Fruit fly (Drosophila melanogaster) whole organism, prepupa: ENCODE results near the gene CG4404.

Experiments
- CG10631 ChIP-seq: fragments of 200-800 bp; sonication (Bioruptor generic); optimal IDR thresholded peaks from 2 replicates; lab custom pipeline; 2016; ENCODE audit warnings: missing biosample characterization, missing genetic modification characterization
- CG10669 ChIP-seq: fragments of 200-800 bp; sonication (Bioruptor generic); optimal IDR thresholded peaks from 3 replicates; lab custom pipeline; 2018; ENCODE audit warnings: missing biosample characterization, mild to moderate bottlenecking, missing genetic modification characterization, moderate library complexity
- CG11294 ChIP-seq: fragments of 200-800 bp; sonication (Bioruptor generic); IDR thresholded peaks from 2 replicates; pipeline ENCODE4 v1.3.6; 2022; ENCODE audit warnings: missing biosample characterization, missing genetic modification characterization
- CG11762 ChIP-seq: fragments of 200-800 bp; sonication (Bioruptor generic); optimal IDR thresholded peaks from 3 replicates; lab custom pipeline; 2016; ENCODE audit warnings: missing biosample characterization, missing genetic modification characterization; ENCODE audit not compliant: insufficient read depth
- CG11902 ChIP-seq: fragments of 200-800 bp; sonication (Bioruptor generic); optimal IDR thresholded peaks from 3 replicates; lab custom pipeline; 2016; ENCODE audit warnings: missing biosample characterization, missing genetic modification characterization
- CG15336 ChIP-seq: fragments of 200-800 bp; sonication (Bioruptor generic); IDR thresholded peaks from 2 replicates; pipeline ENCODE4 v1.3.6; 2022; ENCODE audit warnings: missing biosample characterization, missing genetic modification characterization
- CG16779 ChIP-seq: fragments of 200-800 bp; sonication (Bioruptor generic); optimal IDR thresholded peaks from 3 replicates; lab custom pipeline; 2017; ENCODE audit warnings: missing biosample characterization, mild to moderate bottlenecking, missing genetic modification characterization
- CG3032 ChIP-seq: fragments of 200-800 bp; optimal IDR thresholded peaks from 2 replicates; lab custom pipeline; 2019; ENCODE audit warnings: missing biosample characterization, mild to moderate bottlenecking, missing genetic modification characterization, moderate library complexity
- CG31627 ChIP-seq: fragments of 200-800 bp; sonication (Bioruptor generic); optimal IDR thresholded peaks from 3 replicates; lab custom pipeline; 2016; ENCODE audit warnings: missing biosample characterization, missing genetic modification characterization
- CG32006 ChIP-seq: fragments of 200-800 bp; sonication (Bioruptor generic); optimal IDR thresholded peaks from 3 replicates; lab custom pipeline; 2017; ENCODE audit warnings: missing biosample characterization, mild to moderate bottlenecking, missing genetic modification characterization
- CG34406 ChIP-seq: fragments of 200-800 bp; sonication (Bioruptor generic); optimal IDR thresholded peaks from 3 replicates; lab custom pipeline; 2016; ENCODE audit warnings: missing biosample characterization, missing genetic modification characterization
- CG3919 ChIP-seq: fragments of 200-800 bp; sonication (Bioruptor generic); optimal IDR thresholded peaks from 3 replicates; lab custom pipeline; 2016; ENCODE audit warnings: missing biosample characterization, missing genetic modification characterization
- CG4318 ChIP-seq: fragments of 200-800 bp; sonication (Bioruptor generic); optimal IDR thresholded peaks from 3 replicates; lab custom pipeline; 2017; ENCODE audit warnings: missing biosample characterization, mild to moderate bottlenecking, missing genetic modification characterization
- CG6163 ChIP-seq: fragments of 200-800 bp; sonication (Bioruptor generic); IDR thresholded peaks from 3 replicates; pipeline ENCODE4 v1.3.6; 2022; ENCODE audit warnings: missing biosample characterization, missing genetic modification characterization
- CG6276 ChIP-seq: fragments of 200-800 bp; sonication (Bioruptor generic); optimal IDR thresholded peaks from 2 replicates; lab custom pipeline; 2017; ENCODE audit warnings: missing biosample characterization, mild to moderate bottlenecking, missing genetic modification characterization
- CG6808 ChIP-seq: fragments of 200-800 bp; sonication (Bioruptor generic); optimal IDR thresholded peaks from 3 replicates; lab custom pipeline; 2017; ENCODE audit warnings: missing biosample characterization, missing genetic modification characterization, mild to moderate bottlenecking, moderate library complexity, missing genetic modification reagents
- CG7368 ChIP-seq: fragments of 200-800 bp; sonication (Bioruptor generic); optimal IDR thresholded peaks from 3 replicates; lab custom pipeline; 2016; ENCODE audit warnings: missing biosample characterization, missing genetic modification characterization
- CG8119 ChIP-seq: fragments of 200-800 bp; sonication (Bioruptor generic); IDR thresholded peaks from 3 replicates; pipeline ENCODE4 v1.3.6; 2022; ENCODE audit warnings: missing biosample characterization, missing genetic modification characterization
- CG8319 ChIP-seq: fragments of 200-800 bp; sonication (Bioruptor generic); optimal IDR thresholded peaks from 3 replicates; lab custom pipeline; 2016; ENCODE audit warnings: missing biosample characterization, missing genetic modification characterization
- CG8632 ChIP-seq: fragments of 200-800 bp; sonication (Bioruptor generic); optimal IDR thresholded peaks from 3 replicates; lab custom pipeline; 2016; ENCODE audit warnings: missing biosample characterization, missing genetic modification characterization
- CG9139 ChIP-seq: fragments of 200-800 bp; sonication (Bioruptor generic); optimal IDR thresholded peaks from 3 replicates; lab custom pipeline; 2017; ENCODE audit warnings: missing biosample characterization, mild to moderate bottlenecking, missing genetic modification characterization
- Eip75B ChIP-seq: fragments of 200-800 bp; sonication (Bioruptor generic); optimal IDR thresholded peaks from 3 replicates; lab custom pipeline; 2016; ENCODE audit warnings: missing biosample characterization, missing genetic modification characterization
- Eip78C ChIP-seq: fragments of 200-800 bp; sonication (Bioruptor generic); peaks from one replicate; lab custom pipeline; 2016; ENCODE audit warnings: missing biosample characterization, missing genetic modification characterization
- Eip93F ChIP-seq: fragments of 200-800 bp; sonication (Bioruptor generic); optimal IDR thresholded peaks from 2 replicates; lab custom pipeline; 2016; ENCODE audit warnings: missing biosample characterization, mild to moderate bottlenecking, missing genetic modification characterization
- Ets21C ChIP-seq: fragments of 200-800 bp; sonication (Bioruptor generic); optimal IDR thresholded peaks from 3 replicates; lab custom pipeline; 2016; ENCODE audit warnings: missing biosample characterization, missing genetic modification characterization
- Gug ChIP-seq: fragments of 200-800 bp; sonication (Bioruptor generic); IDR thresholded peaks from 2 replicates; pipeline ENCODE4 v1.3.6; 2022; ENCODE audit warnings: missing biosample characterization, missing genetic modification characterization
- Hr38 ChIP-seq: sonication (Bioruptor generic); optimal IDR thresholded peaks from 2 replicates; lab custom pipeline; 2016; ENCODE audit warnings: missing biosample characterization, missing genetic modification characterization
- Hr39 ChIP-seq: fragments of 200-800 bp; sonication (Bioruptor generic); optimal IDR thresholded peaks from 2 replicates; lab custom pipeline; 2016; ENCODE audit warnings: missing biosample characterization, missing genetic modification characterization
- Hr4 ChIP-seq: fragments of 200-800 bp; sonication (Bioruptor generic); optimal IDR thresholded peaks from 3 replicates; lab custom pipeline; 2016; ENCODE audit warnings: missing biosample characterization, missing genetic modification characterization
- OdsH ChIP-seq: fragments of 200-800 bp; sonication (Bioruptor generic); optimal IDR thresholded peaks from 3 replicates; lab custom pipeline; 2016; ENCODE audit warnings: missing biosample characterization, missing genetic modification characterization
- Sox102F ChIP-seq: fragments of 200-800 bp; sonication (Bioruptor generic); optimal IDR thresholded peaks from 2 replicates; lab custom pipeline; 2016; ENCODE audit warnings: missing biosample characterization, mild to moderate bottlenecking, missing genetic modification characterization
- Sox14 ChIP-seq: fragments of 200-800 bp; sonication (Bioruptor generic); optimal IDR thresholded peaks from 3 replicates; lab custom pipeline; 2016; ENCODE audit warnings: missing biosample characterization, missing genetic modification characterization
- Sox15 ChIP-seq: fragments of 200-800 bp; sonication (Bioruptor generic); optimal IDR thresholded peaks from 3 replicates; lab custom pipeline; 2016; ENCODE audit warnings: missing biosample characterization, missing genetic modification characterization
- achi ChIP-seq: fragments of 200-800 bp; sonication (Bioruptor generic); optimal IDR thresholded peaks from 3 replicates; lab custom pipeline; 2016; ENCODE audit warnings: missing biosample characterization, missing genetic modification characterization
- acj6 ChIP-seq: fragments of 200-800 bp; sonication (Bioruptor generic); optimal IDR thresholded peaks from 3 replicates; lab custom pipeline; 2016; ENCODE audit warnings: missing biosample characterization, missing genetic modification characterization
- cyc ChIP-seq: fragments of 200-800 bp; sonication (Bioruptor generic); optimal IDR thresholded peaks from 3 replicates; lab custom pipeline; 2016; ENCODE audit warnings: missing biosample characterization, missing genetic modification characterization
- dac ChIP-seq: fragments of 200-800 bp; sonication (Bioruptor generic); optimal IDR thresholded peaks from 2 replicates; lab custom pipeline; 2017; ENCODE audit warnings: missing biosample characterization, mild to moderate bottlenecking, missing genetic modification characterization
- dsx ChIP-seq: fragments of 200-800 bp; optimal IDR thresholded peaks from 3 replicates; lab custom pipeline; 2019; ENCODE audit warnings: missing biosample characterization, mild to moderate bottlenecking, missing genetic modification characterization, moderate library complexity; ENCODE audit not compliant: poor library complexity, severe bottlenecking
- eg ChIP-seq: fragments of 200-800 bp; sonication (Bioruptor generic); IDR thresholded peaks from 3 replicates; pipeline ENCODE4 v1.3.6; 2022; ENCODE audit warnings: missing biosample characterization, missing genetic modification characterization
- esn ChIP-seq: fragments of 200-800 bp; sonication (Bioruptor generic); optimal IDR thresholded peaks from 2 replicates; lab custom pipeline; 2016; ENCODE audit warnings: missing biosample characterization, mild to moderate bottlenecking, missing genetic modification characterization, moderate library complexity
- fd59A ChIP-seq: fragments of 200-800 bp; sonication (Bioruptor generic); optimal IDR thresholded peaks from 2 replicates; lab custom pipeline; 2017; ENCODE audit warnings: missing biosample characterization, mild to moderate bottlenecking, missing genetic modification characterization, missing genetic modification reagents
- fkh ChIP-seq: fragments of 200-800 bp; sonication (Bioruptor generic); optimal IDR thresholded peaks from 3 replicates; lab custom pipeline; 2017; ENCODE audit warnings: missing biosample characterization, mild to moderate bottlenecking, missing genetic modification characterization, moderate library complexity
- net ChIP-seq: fragments of 200-800 bp; sonication (Bioruptor generic); optimal IDR thresholded peaks from 3 replicates; lab custom pipeline; 2016; ENCODE audit warnings: missing biosample characterization, missing genetic modification characterization
- pdm3 ChIP-seq: fragments of 200-800 bp; sonication (Bioruptor generic); optimal IDR thresholded peaks from 3 replicates; lab custom pipeline; 2016; ENCODE audit warnings: missing biosample characterization, missing genetic modification characterization
- ss ChIP-seq, 2 experiments: fragments of 200-800 bp; sonication (Bioruptor generic); optimal IDR thresholded peaks; 2 replicates in 1 of 2; 3 replicates in 1 of 2; lab custom pipeline; 2017 to 2018; ENCODE audit warnings: mild to moderate bottlenecking in 2 of 2, missing biosample characterization in 2 of 2, missing genetic modification characterization in 2 of 2, moderate library complexity in 1 of 2
- topi ChIP-seq: fragments of 200-800 bp; sonication (Bioruptor generic); optimal IDR thresholded peaks from 3 replicates; lab custom pipeline; 2016; ENCODE audit warnings: missing biosample characterization, missing genetic modification characterization
- vri ChIP-seq: fragments of 200-800 bp; sonication (Bioruptor generic); optimal IDR thresholded peaks from 3 replicates; lab custom pipeline; 2016; ENCODE audit warnings: missing biosample characterization, mild to moderate bottlenecking, missing genetic modification characterization

Gene CG4404

DNA sequence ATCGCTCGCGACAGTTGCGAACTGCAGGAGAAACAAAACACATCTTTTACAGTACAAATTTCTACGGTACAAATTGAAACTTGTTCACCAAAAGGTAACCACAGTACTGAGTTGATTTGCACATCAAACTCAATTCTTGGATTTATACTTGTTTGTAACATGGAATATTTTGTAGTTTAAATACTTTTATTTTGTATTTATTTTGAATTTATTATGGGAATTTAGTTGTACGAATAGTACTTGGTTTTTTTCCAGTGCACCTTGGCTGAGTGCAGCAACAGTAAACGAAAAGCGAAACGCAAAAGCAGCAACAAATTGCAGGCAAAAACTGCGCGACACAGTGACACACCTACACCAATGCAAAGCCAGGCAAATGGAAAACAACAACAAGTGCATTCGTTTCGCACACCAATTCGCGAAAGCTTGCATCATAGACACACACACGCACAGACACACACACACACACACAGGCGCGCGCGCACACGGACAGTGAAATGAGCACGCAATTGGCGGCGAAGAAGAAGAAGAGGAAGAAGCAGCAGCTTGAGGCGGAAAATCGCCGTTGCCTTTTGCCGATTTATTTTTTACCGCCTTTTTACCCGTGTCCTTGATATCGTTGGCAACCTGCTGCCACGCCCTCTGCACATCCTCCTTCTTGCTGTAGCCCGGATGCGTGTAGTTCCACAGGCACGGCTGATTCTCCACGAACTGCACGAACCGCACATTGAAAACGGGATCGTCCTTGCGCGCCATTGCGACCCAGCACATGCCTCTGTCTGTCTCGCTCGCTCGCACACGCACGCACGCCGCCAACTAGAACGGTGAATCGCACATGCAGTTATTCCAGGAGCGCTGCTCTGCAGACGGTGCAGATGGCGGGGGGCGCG is 561 bp downstream of the CG4404 start (continued):
- TF ChIP-seq esn (peak; percentile 49), CG16779 (peak; percentile 4), CG11762 (GFP tag; lab: Kevin White, UChicago) (no peak), Hr38 (no peak), CG32006 (GFP tag; lab: Kevin White, UChicago) (peak; percentile 65), CG11902 (GFP tag; lab: Kevin White, UChicago) (peak; percentile 31), CG8632 (peak; percentile 51), Sox15 (GFP tag; lab: Kevin White, UChicago) (no peak), CG8319 (GFP tag; lab: Kevin White, UChicago) (peak; percentile 10), CG34406 (peak; percentile 44), CG9139 (GFP tag; lab: Kevin White, UChicago) (peak; percentile 8), CG15336 (peak; percentile 78), Ets21C (GFP tag; lab: Kevin White, UChicago) (no peak), OdsH (GFP tag; lab: Kevin White, UChicago) (peak; percentile 51), CG10669 (peak; percentile 23), topi (GFP tag; lab: Kevin White, UChicago) (peak; percentile 44), CG4318 (GFP tag; lab: Kevin White, UChicago) (peak; percentile 46), CG8119 (GFP tag; lab: Robert Waterston, UW) (peak; percentile 72), CG3032 (tag; lab: Kevin White, UChicago) (peak; percentile 23), Eip78C (peak; percentile 88), CG6163 (GFP tag; lab: Robert Waterston, UW) (peak; percentile 68; the same call in 2 of the 3 replicates), cyc (GFP tag; lab: Kevin White, UChicago) (no peak), CG10631 (peak; percentile 16), Hr4 (peak; percentile 68), CG3919 (GFP tag; lab: Kevin White, UChicago) (peak; percentile 40), CG7368 (peak; percentile 30), Sox14 (GFP tag; lab: Kevin White, UChicago) (peak; percentile 11), Eip93F (GFP tag; lab: Kevin White, UChicago) (no peak), pdm3 (peak; percentile 55), eg (GFP tag; lab: Robert Waterston, UW) (peak; percentile 78), dsx (GFP tag; lab: Kevin White, UChicago) (peak; percentile 42), CG6276 (GFP tag; lab: Kevin White, UChicago) (peak; percentile 63), achi (peak; percentile 22), ss (GFP tag; optimal IDR thresholded peaks at IDR 0.05; lab: Kevin White, UChicago) (peak; percentile 64 to 84), Eip75B (peak; percentile 47), Gug (GFP tag; lab: Robert Waterston, UW) (peak; percentile 37; the same call in 1 of the 2 replicates), CG6808 (GFP tag; lab: Kevin White, UChicago) (peak; percentile 15), fkh (GFP tag; lab: Kevin White, UChicago) (no peak)

DNA sequence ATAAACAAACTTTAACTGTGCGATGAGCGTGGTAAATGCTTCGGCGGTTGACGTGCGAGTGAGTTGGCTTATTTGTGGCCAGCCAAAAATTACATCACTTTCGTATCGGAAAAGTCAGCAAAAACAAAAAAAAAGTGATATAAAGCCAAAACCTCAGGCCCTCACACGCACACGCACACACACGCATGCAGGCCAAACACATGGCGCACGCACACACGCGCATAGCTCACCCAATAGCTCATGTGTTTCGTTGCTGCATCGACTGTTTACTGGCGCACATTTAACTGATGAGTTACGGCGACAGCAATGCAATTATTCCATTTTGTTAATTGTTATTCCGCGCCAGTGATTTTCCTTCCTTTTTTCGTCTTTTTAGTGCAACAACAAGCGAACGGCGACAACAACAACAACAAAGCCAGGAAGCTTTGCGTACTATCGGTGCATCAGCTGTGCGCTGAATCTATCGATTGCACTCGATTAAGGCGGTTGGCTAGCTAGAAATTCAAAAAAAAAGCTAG is 2.7 kb downstream of the CG4404 start, which contains the start of gene Flad1:
Gene Flad1 (minus strand): TSS at position 418 of the 518 bp plus-strand sequence.
- no peak for TF ChIP-seq CG8319 (GFP tag; lab: Kevin White, UChicago)
- peak; percentile 7 for TF ChIP-seq CG16779
- no peak for TF ChIP-seq dsx (GFP tag; lab: Kevin White, UChicago)
- TF ChIP-seq ss (GFP tag; optimal IDR thresholded peaks at IDR 0.05; lab: Kevin White, UChicago) = peak; percentile 12 to 30
- no peak for TF ChIP-seq dac
- peak; percentile 34 for TF ChIP-seq CG6808 (GFP tag; lab: Kevin White, UChicago)
- TF ChIP-seq net (GFP tag; lab: Kevin White, UChicago) = no peak
- no peak for TF ChIP-seq achi
- TF ChIP-seq vri (GFP tag; lab: Kevin White, UChicago) = peak; percentile 85
- no peak for TF ChIP-seq CG3032 (tag; lab: Kevin White, UChicago)
- no peak for TF ChIP-seq acj6
- TF ChIP-seq CG10669 = no peak
- TF ChIP-seq CG7368 = no peak
- 0 out of 3 replicates have a peak, but pooled peaks have one; percentile 10 for TF ChIP-seq eg (GFP tag; lab: Robert Waterston, UW)
- TF ChIP-seq CG4318 (GFP tag; lab: Kevin White, UChicago) = no peak
- TF ChIP-seq Gug (GFP tag; lab: Robert Waterston, UW) = no peak
- no peak for TF ChIP-seq CG11294 (GFP tag; lab: Robert Waterston, UW)
- TF ChIP-seq CG34406 = no peak
- no peak for TF ChIP-seq fd59A
- TF ChIP-seq CG31627 (GFP tag; lab: Kevin White, UChicago) = no peak
- TF ChIP-seq CG6163 (GFP tag; lab: Robert Waterston, UW) = no peak; the same call in 2 of the 3 replicates
- TF ChIP-seq Hr39 (GFP tag; lab: Kevin White, UChicago) = no peak
- no peak for TF ChIP-seq Sox102F
- no peak for TF ChIP-seq Ets21C (GFP tag; lab: Kevin White, UChicago)
